1 fruit fly cellular context compared by ENCODE assay signal in the genomic region with DNA sequence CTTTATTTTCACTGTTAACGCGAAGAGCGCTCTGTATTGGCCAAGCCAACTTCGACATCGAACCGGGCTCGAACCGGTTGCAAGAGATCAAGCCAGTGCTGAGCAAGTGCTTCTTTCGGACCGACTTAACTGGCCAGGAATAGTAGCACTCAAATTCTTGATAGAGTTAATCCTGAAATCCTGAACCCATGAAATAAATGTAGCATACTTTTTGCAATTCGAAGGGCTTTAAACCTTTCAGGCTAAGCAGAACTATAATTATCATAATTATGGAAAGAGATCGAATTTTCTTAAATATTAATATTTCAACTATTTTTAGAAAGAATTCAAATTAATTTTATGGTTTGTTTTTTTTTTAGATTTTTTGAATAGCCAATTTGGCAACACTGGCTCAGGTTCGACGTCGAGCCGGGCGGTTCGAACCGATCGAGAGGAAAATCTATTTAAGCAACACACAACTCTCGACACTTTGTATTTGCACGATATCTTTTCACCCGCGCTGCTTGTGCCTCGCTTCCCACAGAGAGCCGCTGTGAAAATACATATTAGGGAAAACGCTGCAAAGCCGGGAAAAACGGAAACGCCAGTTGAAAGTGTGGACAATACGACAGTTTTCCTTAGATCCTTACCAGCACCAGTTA.
TF ChIP-seq lines count a peak whose summit lies in the region.

A gene (plus strand): TSS at position 471 of the 641 bp plus-strand sequence.

TF ChIP-seq in whole organism, embryonic, 481 proteins besides CTCF, POLR2A, EP300 and RAD21 (continued from another document and continues in another):
- peak; percentile 46; the same call in 1 of the 2 replicates for TF ChIP-seq ttk (GFP tag; IDR thresholded peaks at IDR 0.05; lab: Robert Waterston, UW)
- TF ChIP-seq Fer1 (GFP tag; optimal IDR thresholded peaks at IDR 0.05; lab: Kevin White, UChicago): peak; percentile 59
- TF ChIP-seq org-1 (GFP tag; optimal IDR thresholded peaks at IDR 0.05; lab: Kevin White, UChicago): peak; percentile 57
- no peak for TF ChIP-seq Six4 (GFP tag; optimal IDR thresholded peaks at IDR 0.05; lab: Kevin White, UChicago)
- no peak for TF ChIP-seq CG10321 (GFP tag; IDR thresholded peaks at IDR 0.05; lab: Robert Waterston, UW)
- no peak for TF ChIP-seq CG10431 (GFP tag; optimal IDR thresholded peaks at IDR 0.05; lab: Kevin White, UChicago)
- peak in 1 of 3 experiments; percentile 1 for TF ChIP-seq Stat92E (GFP tag; optimal IDR thresholded peaks at IDR 0.05; lab: Kevin White, UChicago)
- peak; percentile 42 for TF ChIP-seq CG2712 (tag; optimal IDR thresholded peaks at IDR 0.05; lab: Kevin White, UChicago)
- no peak for TF ChIP-seq CG15514 (GFP tag; optimal IDR thresholded peaks at IDR 0.05; lab: Kevin White, UChicago)
- TF ChIP-seq CG12769 (tag; optimal IDR thresholded peaks at IDR 0.05; lab: Kevin White, UChicago): no peak
- TF ChIP-seq CG16815 (GFP tag; optimal IDR thresholded peaks at IDR 0.05; lab: Kevin White, UChicago): peak; percentile 19
- no peak for TF ChIP-seq prd (optimal IDR thresholded peaks at IDR 0.05; lab: Kevin White, UChicago)
- TF ChIP-seq prd (GFP tag; IDR thresholded peaks at IDR 0.05; lab: Robert Waterston, UW): peak; percentile 41; the same call in 1 of the 3 replicates
- no peak for TF ChIP-seq CG4707 (GFP tag; optimal IDR thresholded peaks at IDR 0.05; lab: Kevin White, UChicago)
- 0 out of 2 replicates have a peak, but pooled peaks have one; percentile 27 for TF ChIP-seq CG32767 (GFP tag; IDR thresholded peaks at IDR 0.05; lab: Robert Waterston, UW)
- no peak for TF ChIP-seq CG2129 (GFP tag; IDR thresholded peaks at IDR 0.05; lab: Robert Waterston, UW; ENCODE audit: partially characterized antibody)
- no peak for TF ChIP-seq Ada2b (GFP tag; IDR thresholded peaks at IDR 0.05; lab: Robert Waterston, UW)
- TF ChIP-seq CG9797 (GFP tag; optimal IDR thresholded peaks at IDR 0.05; lab: Kevin White, UChicago): no peak
- no peak for TF ChIP-seq gro (GFP tag; optimal IDR thresholded peaks at IDR 0.05; lab: Kevin White, UChicago)
- TF ChIP-seq h (optimal IDR thresholded peaks at IDR 0.05; lab: Kevin White, UChicago): no peak
- no peak for TF ChIP-seq CG1529 (GFP tag; optimal IDR thresholded peaks at IDR 0.05; lab: Kevin White, UChicago)
- peak; percentile 12; the same call in 1 of the 2 replicates for TF ChIP-seq bowl (GFP tag; IDR thresholded peaks at IDR 0.05; lab: Robert Waterston, UW)
- TF ChIP-seq CG4404 (GFP tag; IDR thresholded peaks at IDR 0.05; lab: Robert Waterston, UW): no peak
- no peak for TF ChIP-seq Rx (GFP tag; IDR thresholded peaks at IDR 0.05; lab: Robert Waterston, UW)
- TF ChIP-seq Myb (GFP tag; optimal IDR thresholded peaks at IDR 0.05; lab: Kevin White, UChicago): no peak
- TF ChIP-seq CG2120 (GFP tag; optimal IDR thresholded peaks at IDR 0.05; lab: Kevin White, UChicago): peak; percentile 43
- peak; percentile 9 for TF ChIP-seq CG1602 (GFP tag; optimal IDR thresholded peaks at IDR 0.05; lab: Kevin White, UChicago)
- no peak for TF ChIP-seq tll (GFP tag; optimal IDR thresholded peaks at IDR 0.05; lab: Kevin White, UChicago)
- TF ChIP-seq sim (GFP tag; IDR thresholded peaks at IDR 0.05; lab: Robert Waterston, UW): no peak
- peak; percentile 39 for TF ChIP-seq CG33557 (GFP tag; optimal IDR thresholded peaks at IDR 0.05; lab: Kevin White, UChicago)
- TF ChIP-seq CG15011 (GFP tag; optimal IDR thresholded peaks at IDR 0.05; lab: Kevin White, UChicago): no peak
- TF ChIP-seq CoRest (tag; optimal IDR thresholded peaks at IDR 0.05; lab: Kevin White, UChicago): peak; percentile 69
- TF ChIP-seq fru (optimal IDR thresholded peaks at IDR 0.05; lab: Kevin White, UChicago): no peak
- TF ChIP-seq Nf-YB (GFP tag; optimal IDR thresholded peaks at IDR 0.05; lab: Kevin White, UChicago): peak; percentile 31
- no peak for TF ChIP-seq CG9876 (GFP tag; optimal IDR thresholded peaks at IDR 0.05; lab: Kevin White, UChicago)
- 0 out of 3 replicates have a peak, but pooled peaks have one; percentile 40 for TF ChIP-seq CG11456 (GFP tag; IDR thresholded peaks at IDR 0.05; lab: Robert Waterston, UW)
- TF ChIP-seq bigmax (GFP tag; optimal IDR thresholded peaks at IDR 0.05; lab: Kevin White, UChicago): no peak
- no peak for TF ChIP-seq Doc2 (GFP tag; IDR thresholded peaks at IDR 0.05; lab: Robert Waterston, UW)
- no peak for TF ChIP-seq CG11398 (GFP tag; optimal IDR thresholded peaks at IDR 0.05; lab: Kevin White, UChicago)
- peak in 1 of 2 experiments; percentile 69 for TF ChIP-seq eve (GFP tag; optimal IDR thresholded peaks at IDR 0.05; lab: Kevin White, UChicago)
- peak; percentile 6 for TF ChIP-seq CG15601 (tag; optimal IDR thresholded peaks at IDR 0.05; lab: Kevin White, UChicago)
- no peak for TF ChIP-seq Spps (tag; optimal IDR thresholded peaks at IDR 0.05; lab: Kevin White, UChicago)
- TF ChIP-seq Max (GFP tag; optimal IDR thresholded peaks at IDR 0.05; lab: Kevin White, UChicago): peak; percentile 18
- peak; percentile 48 for TF ChIP-seq CG4424 (GFP tag; optimal IDR thresholded peaks at IDR 0.05; lab: Kevin White, UChicago)
- TF ChIP-seq Usf (GFP tag; optimal IDR thresholded peaks at IDR 0.05; lab: Kevin White, UChicago): peak; percentile 17
- peak; percentile 47 for TF ChIP-seq nom (GFP tag; optimal IDR thresholded peaks at IDR 0.05; lab: Kevin White, UChicago)
- no peak for TF ChIP-seq Eip74EF (GFP tag; optimal IDR thresholded peaks at IDR 0.05; lab: Kevin White, UChicago)
- TF ChIP-seq CG3847 (GFP tag; IDR thresholded peaks at IDR 0.05; lab: Robert Waterston, UW): peak; percentile 35; the same call in 1 of the 2 replicates
- TF ChIP-seq CG9817 (tag; optimal IDR thresholded peaks at IDR 0.05; lab: Kevin White, UChicago): peak; percentile 28
- peak; percentile 65; the same call in 2 of the 3 replicates for TF ChIP-seq tgo (GFP tag; IDR thresholded peaks at IDR 0.05; lab: Robert Waterston, UW)
- TF ChIP-seq CG14014 (GFP tag; IDR thresholded peaks at IDR 0.05; lab: Robert Waterston, UW): 0 out of 2 replicates have a peak, but pooled peaks have one; percentile 20
- no peak for TF ChIP-seq slp2 (GFP tag; optimal IDR thresholded peaks at IDR 0.05; lab: Kevin White, UChicago)
- TF ChIP-seq mld (GFP tag; IDR thresholded peaks at IDR 0.05; lab: Robert Waterston, UW; ENCODE audit: partially characterized antibody): no peak
- TF ChIP-seq Hmx (GFP tag; optimal IDR thresholded peaks at IDR 0.05; lab: Kevin White, UChicago): no peak
- no peak for TF ChIP-seq D19A (tag; optimal IDR thresholded peaks at IDR 0.05; lab: Kevin White, UChicago)
- peak in 1 of 2 experiments; percentile 20 for TF ChIP-seq chif (GFP tag; optimal IDR thresholded peaks at IDR 0.05; lab: Kevin White, UChicago)
- TF ChIP-seq Nf-YC (tag; optimal IDR thresholded peaks at IDR 0.05; lab: Kevin White, UChicago): peak; percentile 25
- TF ChIP-seq CG10654 (GFP tag; optimal IDR thresholded peaks at IDR 0.05; lab: Kevin White, UChicago): no peak
- TF ChIP-seq dmrt99B (tag; optimal IDR thresholded peaks at IDR 0.05; lab: Kevin White, UChicago): peak; percentile 65
- peak; percentile 32 for TF ChIP-seq lab (GFP tag; optimal IDR thresholded peaks at IDR 0.05; lab: Kevin White, UChicago)
- peak; percentile 7 for TF ChIP-seq CG13775 (GFP tag; optimal IDR thresholded peaks at IDR 0.05; lab: Kevin White, UChicago)
- no peak for TF ChIP-seq Jarid2 (GFP tag; optimal IDR thresholded peaks at IDR 0.05; lab: Kevin White, UChicago)
- peak; percentile 66 for TF ChIP-seq CG12391 (tag; optimal IDR thresholded peaks at IDR 0.05; lab: Kevin White, UChicago)
- TF ChIP-seq CG12744 (GFP tag; optimal IDR thresholded peaks at IDR 0.05; lab: Kevin White, UChicago): no peak
- no peak for TF ChIP-seq NFAT (GFP tag; IDR thresholded peaks at IDR 0.05; lab: Robert Waterston, UW)
- TF ChIP-seq esg (GFP tag; conservative IDR thresholded peaks at IDR 0.05; lab: Robert Waterston, UW): peak; percentile 42; the same call in 1 of the 2 replicates
- no peak for TF ChIP-seq salm (tag; optimal IDR thresholded peaks at IDR 0.05; lab: Kevin White, UChicago)
- no peak for TF ChIP-seq Bdp1 (GFP tag; optimal IDR thresholded peaks at IDR 0.05; lab: Kevin White, UChicago)
- no peak for TF ChIP-seq TFAM (GFP tag; optimal IDR thresholded peaks at IDR 0.05; lab: Kevin White, UChicago)
- TF ChIP-seq E2f2 (GFP tag; IDR thresholded peaks at IDR 0.05; lab: Robert Waterston, UW): peak; percentile 39; the same call in 1 of the 2 replicates
- TF ChIP-seq CG11247 (GFP tag; IDR thresholded peaks at IDR 0.05; lab: Robert Waterston, UW): no peak
- no peak for TF ChIP-seq CG5953 (GFP tag; IDR thresholded peaks at IDR 0.05; lab: Robert Waterston, UW)
- no peak for TF ChIP-seq D19B (GFP tag; optimal IDR thresholded peaks at IDR 0.05; lab: Kevin White, UChicago)
- peak; percentile 67 for TF ChIP-seq CG31441 (GFP tag; IDR thresholded peaks at IDR 0.05; lab: Robert Waterston, UW)
- TF ChIP-seq lilli (GFP tag; optimal IDR thresholded peaks at IDR 0.05; lab: Kevin White, UChicago): peak; percentile 50
- TF ChIP-seq gsb-n (tag; optimal IDR thresholded peaks at IDR 0.05; lab: Kevin White, UChicago): peak; percentile 32
- no peak for TF ChIP-seq tna (GFP tag; IDR thresholded peaks at IDR 0.05; lab: Robert Waterston, UW; ENCODE audit: partially characterized antibody)
- no peak for TF ChIP-seq shn (GFP tag; optimal IDR thresholded peaks at IDR 0.05; lab: Kevin White, UChicago)
- no peak for TF ChIP-seq MESR4 (GFP tag; optimal IDR thresholded peaks at IDR 0.05; lab: Kevin White, UChicago)
- no peak for TF ChIP-seq MBD-R2 (GFP tag; IDR thresholded peaks at IDR 0.05; lab: Robert Waterston, UW)
- TF ChIP-seq Hr3 (GFP tag; optimal IDR thresholded peaks at IDR 0.05; lab: Kevin White, UChicago): peak; percentile 38
- no peak for TF ChIP-seq jigr1 (GFP tag; IDR thresholded peaks at IDR 0.05; lab: Robert Waterston, UW)
- no peak for TF ChIP-seq Dbx (GFP tag; IDR thresholded peaks at IDR 0.05; lab: Robert Waterston, UW)
- peak; percentile 40; the same call in 1 of the 3 replicates for TF ChIP-seq zfh1 (GFP tag; IDR thresholded peaks at IDR 0.05; lab: Robert Waterston, UW)
- no peak for TF ChIP-seq p53 (GFP tag; optimal IDR thresholded peaks at IDR 0.05; lab: Kevin White, UChicago)
- no peak for TF ChIP-seq CG1792 (GFP tag; optimal IDR thresholded peaks at IDR 0.05; lab: Kevin White, UChicago)
- no peak for TF ChIP-seq insv (GFP tag; optimal IDR thresholded peaks at IDR 0.05; lab: Kevin White, UChicago)
- TF ChIP-seq Ets65A (GFP tag; lab: Kevin White, UChicago): peak; percentile 58
- no peak for TF ChIP-seq CG18764 (GFP tag; optimal IDR thresholded peaks at IDR 0.05; lab: Kevin White, UChicago)
- peak; percentile 47 for TF ChIP-seq CG8290 (GFP tag; optimal IDR thresholded peaks at IDR 0.05; lab: Kevin White, UChicago)
- TF ChIP-seq CG8290 (tag; optimal IDR thresholded peaks at IDR 0.05; lab: Kevin White, UChicago): no peak
- peak; percentile 24; the same call in 1 of the 2 replicates for TF ChIP-seq wor (GFP tag; IDR thresholded peaks at IDR 0.05; lab: Robert Waterston, UW)
- TF ChIP-seq CG14710 (tag; optimal IDR thresholded peaks at IDR 0.05; lab: Kevin White, UChicago): peak; percentile 30
- peak; percentile 65 for TF ChIP-seq CG30403 (GFP tag; optimal IDR thresholded peaks at IDR 0.05; lab: Kevin White, UChicago)
- TF ChIP-seq Elba2 (GFP tag; optimal IDR thresholded peaks at IDR 0.05; lab: Kevin White, UChicago): peak; percentile 13
- TF ChIP-seq CG10147 (GFP tag; optimal IDR thresholded peaks at IDR 0.05; lab: Kevin White, UChicago): peak; percentile 47
- peak; percentile 58 for TF ChIP-seq Sox100B (GFP tag; optimal IDR thresholded peaks at IDR 0.05; lab: Kevin White, UChicago)
- peak; percentile 62 for TF ChIP-seq Meics (GFP tag; optimal IDR thresholded peaks at IDR 0.05; lab: Kevin White, UChicago)
- no peak for TF ChIP-seq ash1 (GFP tag; optimal IDR thresholded peaks at IDR 0.05; lab: Kevin White, UChicago)
- no peak for TF ChIP-seq CG15073 (GFP tag; optimal IDR thresholded peaks at IDR 0.05; lab: Kevin White, UChicago)
- TF ChIP-seq nerfin-1 (tag; optimal IDR thresholded peaks at IDR 0.05; lab: Kevin White, UChicago): peak; percentile 24
- TF ChIP-seq CG30020 (tag; optimal IDR thresholded peaks at IDR 0.05; lab: Kevin White, UChicago): no peak
- no peak for TF ChIP-seq CG10565 (GFP tag; optimal IDR thresholded peaks at IDR 0.05; lab: Kevin White, UChicago)
- peak; percentile 24 for TF ChIP-seq Chrac-16 (GFP tag; optimal IDR thresholded peaks at IDR 0.05; lab: Kevin White, UChicago)
- peak; percentile 48 for TF ChIP-seq croc (GFP tag; conservative IDR thresholded peaks at IDR 0.05; lab: Robert Waterston, UW)
- TF ChIP-seq Ssrp (tag; optimal IDR thresholded peaks at IDR 0.05; lab: Kevin White, UChicago): peak; percentile 63
- peak; percentile 22; the same call in 1 of the 2 replicates for TF ChIP-seq H2.0 (GFP tag; IDR thresholded peaks at IDR 0.05; lab: Robert Waterston, UW)
- no peak for TF ChIP-seq CG2199 (GFP tag; IDR thresholded peaks at IDR 0.05; lab: Robert Waterston, UW)
- TF ChIP-seq E2f1 (GFP tag; IDR thresholded peaks at IDR 0.05; lab: Robert Waterston, UW): peak; percentile 37; the same call in 1 of the 2 replicates
- TF ChIP-seq CG15696 (tag; optimal IDR thresholded peaks at IDR 0.05; lab: Kevin White, UChicago): peak; percentile 40
- TF ChIP-seq emc (GFP tag; optimal IDR thresholded peaks at IDR 0.05; lab: Kevin White, UChicago): no peak
- peak; percentile 41 for TF ChIP-seq Xbp1 (GFP tag; optimal IDR thresholded peaks at IDR 0.05; lab: Kevin White, UChicago)
- no peak for TF ChIP-seq C15 (GFP tag; IDR thresholded peaks at IDR 0.05; lab: Robert Waterston, UW)
- TF ChIP-seq CG15269 (tag; optimal IDR thresholded peaks at IDR 0.05; lab: Kevin White, UChicago): peak; percentile 64
- TF ChIP-seq CG18599 (GFP tag; optimal IDR thresholded peaks at IDR 0.05; lab: Kevin White, UChicago): peak; percentile 22
- peak; percentile 58 for TF ChIP-seq phol (tag; optimal IDR thresholded peaks at IDR 0.05; lab: Kevin White, UChicago)
- TF ChIP-seq CG12104 (GFP tag; optimal IDR thresholded peaks at IDR 0.05; lab: Kevin White, UChicago): no peak
- peak; percentile 23; the same call in 1 of the 2 replicates for TF ChIP-seq ssp (GFP tag; IDR thresholded peaks at IDR 0.05; lab: Robert Waterston, UW)
- no peak for TF ChIP-seq cwo (GFP tag; optimal IDR thresholded peaks at IDR 0.05; lab: Kevin White, UChicago)
- TF ChIP-seq PHDP (tag; optimal IDR thresholded peaks at IDR 0.05; lab: Kevin White, UChicago): peak; percentile 19
- no peak for TF ChIP-seq hbn (GFP tag; IDR thresholded peaks at IDR 0.05; lab: Robert Waterston, UW; ENCODE audit: partially characterized antibody)
- TF ChIP-seq slbo (GFP tag; IDR thresholded peaks at IDR 0.05; lab: Robert Waterston, UW): peak; percentile 56
- TF ChIP-seq jumu (GFP tag; optimal IDR thresholded peaks at IDR 0.05; lab: Kevin White, UChicago): no peak
- TF ChIP-seq caup (GFP tag; optimal IDR thresholded peaks at IDR 0.05; lab: Kevin White, UChicago; ENCODE audit: severe bottlenecking): peak; percentile 9
